Worm (Caenorhabditis elegans): ENCODE results near the gene T28C6.8.
"Not testable (repeated sequence)": the region's sequence is repeated elsewhere in the genome, so short reads cannot be mapped to it uniquely, and the experiment has no call there.

DNA sequence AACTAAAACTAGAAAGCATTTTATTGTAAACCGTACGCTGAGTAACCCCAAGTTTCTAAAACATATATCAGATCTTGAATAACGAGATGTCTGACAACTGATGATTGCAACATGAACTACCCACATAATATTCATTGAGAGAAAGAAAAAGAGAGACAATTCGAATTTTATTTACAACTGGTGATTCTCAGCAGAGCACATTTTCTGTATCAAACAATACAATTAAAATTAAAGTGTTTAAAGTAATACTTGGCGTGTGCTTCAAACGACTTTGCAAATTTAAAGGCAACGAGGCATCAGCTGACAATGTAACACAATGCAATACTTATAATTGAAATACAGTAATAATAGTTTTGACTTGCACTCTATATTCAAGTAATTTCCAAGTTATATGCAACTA lies 42.5 kb downstream of the T28C6.8 start, which contains the start of gene C33D9.10:
- TF ChIP-seq hnd-1 (tag; optimal IDR thresholded peaks at IDR 0.05); flt-1 (GFP tag; IDR thresholded peaks at IDR 0.05); B0310.2 (tag; optimal IDR thresholded peaks at IDR 0.05); sea-1 (GFP tag; conservative IDR thresholded peaks at IDR 0.05); tbx-11 (GFP tag; IDR thresholded peaks at IDR 0.05); hmg-4 (GFP tag; optimal IDR thresholded peaks at IDR 0.05); ama-1 (optimal IDR thresholded peaks at IDR 0.05); aly-1 (tag; optimal IDR thresholded peaks at IDR 0.05); scrt-1 (GFP tag; IDR thresholded peaks at IDR 0.05); ets-7 (tag; optimal IDR thresholded peaks at IDR 0.05): not testable (repeated sequence)
